Worm (Caenorhabditis elegans) whole organism, late embryonic: ENCODE measurements around the gene skr-13.

Experiments used
- C08G9.2 ChIP-seq: sonication (generic microtip); optimal IDR thresholded peaks from 2 replicates; lab custom pipeline; 2016; ENCODE audit warnings: mild to moderate bottlenecking, missing genetic modification characterization, moderate library complexity, missing compliant biosample characterization
- K02D7.2 ChIP-seq: sonication (generic microtip); optimal IDR thresholded peaks from 2 replicates; lab custom pipeline; 2017; ENCODE audit warnings: mild to moderate bottlenecking, missing genetic modification characterization, missing compliant biosample characterization
- Y22D7AL.16 ChIP-seq: sonication (generic microtip); optimal IDR thresholded peaks from 2 replicates; lab custom pipeline; 2016; ENCODE audit warnings: missing genetic modification characterization, missing compliant biosample characterization
- ahr-1 ChIP-seq: sonication (generic microtip); optimal IDR thresholded peaks from 2 replicates; lab custom pipeline; 2016; ENCODE audit warnings: missing genetic modification characterization, missing compliant biosample characterization
- ceh-2 ChIP-seq: sonication (generic microtip); optimal IDR thresholded peaks from 2 replicates; lab custom pipeline; 2016; ENCODE audit warnings: missing genotype, missing genetic modification characterization, missing compliant biosample characterization
- ceh-24 ChIP-seq: sonication (generic microtip); optimal IDR thresholded peaks from 2 replicates; lab custom pipeline; 2016; ENCODE audit warnings: mild to moderate bottlenecking, missing genetic modification characterization, missing compliant biosample characterization
- ceh-30 ChIP-seq: fragments of 150-350 bp; optimal IDR thresholded peaks from 2 replicates; lab custom pipeline; 2014; ENCODE audit warnings: missing biosample characterization, missing genetic modification characterization
- ceh-34 ChIP-seq: sonication (generic microtip); optimal IDR thresholded peaks from 2 replicates; lab custom pipeline; 2016; ENCODE audit warnings: mild to moderate bottlenecking, missing genetic modification characterization, missing compliant biosample characterization
- ceh-6 ChIP-seq: fragments of 200-800 bp; sonication (Bioruptor generic); optimal IDR thresholded peaks from 2 replicates; lab custom pipeline; 2018; ENCODE audit warnings: mild to moderate bottlenecking, missing genetic modification characterization, missing compliant biosample characterization
- ceh-9 ChIP-seq: sonication (generic microtip); optimal IDR thresholded peaks from 2 replicates; lab custom pipeline; 2016; ENCODE audit warnings: mild to moderate bottlenecking, missing genetic modification characterization, inconsistent platforms, missing compliant biosample characterization
- dmd-4 ChIP-seq: sonication (generic microtip); optimal IDR thresholded peaks from 2 replicates; lab custom pipeline; 2016; ENCODE audit warnings: borderline replicate concordance, missing genetic modification characterization, missing compliant biosample characterization
- dve-1 ChIP-seq: sonication (generic microtip); optimal IDR thresholded peaks from 2 replicates; lab custom pipeline; 2017; ENCODE audit warnings: antibody characterized with exemption, mild to moderate bottlenecking, missing genetic modification characterization, missing compliant biosample characterization
- elt-2 ChIP-seq: sonication (generic microtip); optimal IDR thresholded peaks from 2 replicates; lab custom pipeline; 2016; ENCODE audit warnings: missing genetic modification reagents, missing genetic modification characterization, missing compliant biosample characterization
- ets-4 ChIP-seq: sonication (generic microtip); optimal IDR thresholded peaks from 2 replicates; lab custom pipeline; 2016; ENCODE audit warnings: missing genetic modification characterization, missing compliant biosample characterization
- eyg-1 ChIP-seq: sonication (generic microtip); optimal IDR thresholded peaks from 2 replicates; lab custom pipeline; 2016; ENCODE audit warnings: missing genotype, missing genetic modification characterization, missing compliant biosample characterization
- fkh-10 ChIP-seq: fragments of 150-350 bp; optimal IDR thresholded peaks from 2 replicates; lab custom pipeline; 2014; ENCODE audit warnings: missing biosample characterization, missing genetic modification reagents, missing genetic modification characterization
- hlh-13 ChIP-seq: fragments of 200-800 bp; sonication (Bioruptor generic); optimal IDR thresholded peaks from 2 replicates; lab custom pipeline; 2018; ENCODE audit warnings: mild to moderate bottlenecking, missing genetic modification characterization, missing compliant biosample characterization
- hlh-30 ChIP-seq: sonication (generic microtip); optimal IDR thresholded peaks from 2 replicates; lab custom pipeline; 2017; ENCODE audit warnings: antibody characterized with exemption, missing genetic modification characterization, missing compliant biosample characterization; ENCODE audit not compliant: insufficient read depth
- hlh-6 ChIP-seq: sonication (generic microtip); optimal IDR thresholded peaks from 2 replicates; lab custom pipeline; 2016; ENCODE audit warnings: missing genotype, missing genetic modification characterization, missing compliant biosample characterization
- hlh-8 ChIP-seq: sonication (generic microtip); optimal IDR thresholded peaks from 2 replicates; lab custom pipeline; 2016; ENCODE audit warnings: missing genotype, missing genetic modification characterization, missing compliant biosample characterization
- lin-11 ChIP-seq: fragments of 200-800 bp; sonication (Bioruptor generic); optimal IDR thresholded peaks from 2 replicates; lab custom pipeline; 2018; ENCODE audit warnings: mild to moderate bottlenecking, missing genetic modification characterization, missing compliant biosample characterization
- madf-2 ChIP-seq: sonication (generic microtip); optimal IDR thresholded peaks from 2 replicates; lab custom pipeline; 2017; ENCODE audit warnings: missing genetic modification characterization, missing compliant biosample characterization
- nfya-1 ChIP-seq: sonication (generic microtip); optimal IDR thresholded peaks from 2 replicates; lab custom pipeline; 2017; ENCODE audit warnings: missing genetic modification characterization, mild to moderate bottlenecking, missing compliant biosample characterization, antibody characterized with exemption, moderate library complexity
- nhr-232 ChIP-seq: sonication (generic microtip); optimal IDR thresholded peaks from 2 replicates; lab custom pipeline; 2016; ENCODE audit warnings: missing genetic modification characterization, missing compliant biosample characterization
- npax-4 ChIP-seq: sonication (generic microtip); optimal IDR thresholded peaks from 2 replicates; lab custom pipeline; 2016; ENCODE audit warnings: missing genetic modification characterization, missing compliant biosample characterization
- pha-2 ChIP-seq: sonication (generic microtip); optimal IDR thresholded peaks from 2 replicates; lab custom pipeline; 2017; ENCODE audit warnings: mild to moderate bottlenecking, missing genetic modification characterization, missing compliant biosample characterization
- pha-4 ChIP-seq: fragments of 150-350 bp; optimal IDR thresholded peaks from 2 replicates; lab custom pipeline; 2018; ENCODE audit warnings: missing biosample characterization, missing genetic modification reagents, missing genetic modification characterization
- pqm-1 ChIP-seq: sonication (generic microtip); optimal IDR thresholded peaks from 2 replicates; lab custom pipeline; 2016; ENCODE audit warnings: missing genetic modification characterization, missing compliant biosample characterization
- ref-2 ChIP-seq: sonication (generic microtip); optimal IDR thresholded peaks from 2 replicates; lab custom pipeline; 2016; ENCODE audit warnings: missing genetic modification characterization, missing compliant biosample characterization
- sdc-2 ChIP-seq: sonication (generic microtip); optimal IDR thresholded peaks from 2 replicates; lab custom pipeline; 2016; ENCODE audit warnings: missing genotype, missing genetic modification characterization, missing compliant biosample characterization
- sox-2 ChIP-seq: fragments of 200-800 bp; sonication (Bioruptor generic); IDR thresholded peaks from 2 replicates; pipeline ENCODE4 v1.3.6; 2022; ENCODE audit warnings: missing genetic modification reagents, missing genetic modification characterization, missing compliant biosample characterization
- tbx-2 ChIP-seq: sonication (generic microtip); optimal IDR thresholded peaks from 2 replicates; lab custom pipeline; 2016; ENCODE audit warnings: missing genetic modification characterization, missing compliant biosample characterization
- tbx-7 ChIP-seq: sonication (generic microtip); optimal IDR thresholded peaks from 2 replicates; lab custom pipeline; 2016; ENCODE audit warnings: missing genotype, missing genetic modification characterization, missing compliant biosample characterization
- ttx-3 ChIP-seq: sonication (generic microtip); optimal IDR thresholded peaks from 2 replicates; lab custom pipeline; 2016; ENCODE audit warnings: missing genetic modification reagents, missing genetic modification characterization, missing compliant biosample characterization
- unc-55 ChIP-seq: sonication (generic microtip); optimal IDR thresholded peaks from 2 replicates; lab custom pipeline; 2017; ENCODE audit warnings: missing biosample characterization, missing genetic modification reagents, missing genetic modification characterization
- ztf-16 ChIP-seq: sonication (generic microtip); optimal IDR thresholded peaks from 2 replicates; lab custom pipeline; 2017; ENCODE audit warnings: missing genetic modification characterization, missing compliant biosample characterization

skr-13 gene

ce11 chrIV:17162515-17162914 is at the start of gene skr-13:
skr-13 (minus strand) TSS chrIV:17162615.
- no peak for TF ChIP-seq eyg-1

DNA sequence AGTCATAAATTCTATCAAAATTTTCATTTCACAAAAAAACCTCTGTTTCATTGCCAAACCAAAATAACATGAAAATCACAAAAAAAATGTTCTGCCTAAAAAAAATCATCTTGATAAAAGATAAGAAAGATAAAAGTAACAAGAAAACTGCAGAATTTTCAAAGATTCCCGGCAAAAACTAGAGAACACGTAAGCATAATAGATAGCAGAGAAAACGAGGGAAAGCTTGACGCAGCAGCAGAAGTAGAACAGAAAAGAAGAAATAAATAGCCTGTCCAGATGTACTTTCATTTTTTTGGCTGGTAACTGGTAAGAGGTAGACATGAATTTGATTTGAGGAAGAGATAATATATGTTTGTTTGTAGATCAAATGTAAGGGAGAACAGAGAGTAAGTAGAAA is 48.3 kb upstream of the skr-13 start:
- TF ChIP-seq pha-4 (no peak), ref-2 (no peak), tbx-2 (tag; lab: Kevin White, UChicago) (no peak), ceh-34 (tag; lab: Kevin White, UChicago) (no peak)

DNA sequence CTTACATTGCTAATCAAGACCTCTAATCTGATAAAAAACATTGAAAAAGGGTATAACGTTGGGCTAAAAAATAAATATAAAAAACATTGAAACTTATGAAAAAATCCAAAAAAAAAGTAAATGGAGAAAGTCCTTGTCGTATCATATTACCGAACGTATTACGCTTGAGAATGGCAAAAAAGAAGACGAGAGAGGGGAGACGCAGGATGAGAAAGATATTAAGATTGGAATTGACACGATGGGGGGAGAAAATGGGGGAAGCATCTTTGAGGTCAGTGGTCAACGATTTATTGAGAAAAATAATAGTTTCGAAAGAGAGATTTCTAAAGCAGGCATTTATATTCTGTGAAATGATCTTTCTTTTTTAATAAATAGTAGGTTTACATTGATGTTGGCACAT is 46.9 kb upstream of the skr-13 start:
- TF ChIP-seq nfya-1 (tag; lab: Kevin White, UChicago) (no peak), ceh-34 (tag; lab: Kevin White, UChicago) (peak; percentile 71)

- no peak for TF ChIP-seq ttx-3 (tag; lab: Kevin White, UChicago)
- no peak for TF ChIP-seq Y22D7AL.16
- no peak for TF ChIP-seq hlh-30 (tag; lab: Kevin White, UChicago)
- no peak for TF ChIP-seq dmd-4 (tag; lab: Kevin White, UChicago)
- TF ChIP-seq unc-55 (GFP tag; lab: Kevin White, UChicago), result no peak
- no peak for TF ChIP-seq hlh-6
- TF ChIP-seq ceh-2 (tag; lab: Kevin White, UChicago), result no peak
- TF ChIP-seq dve-1 (tag; lab: Kevin White, UChicago), result no peak
- TF ChIP-seq elt-2, result no peak
- no peak for TF ChIP-seq K02D7.2
- no peak for TF ChIP-seq nhr-232 (tag; lab: Kevin White, UChicago)
- TF ChIP-seq hlh-8 (tag; lab: Kevin White, UChicago), result no peak
- no peak for TF ChIP-seq madf-2 (tag; lab: Kevin White, UChicago)
- TF ChIP-seq ceh-6, result no peak
- TF ChIP-seq tbx-2 (tag; lab: Kevin White, UChicago), result no peak
- TF ChIP-seq ztf-16, result no peak
Observed at ce11 chrIV:17207864-17208263, 45.4 kb upstream of the skr-13 start.

DNA sequence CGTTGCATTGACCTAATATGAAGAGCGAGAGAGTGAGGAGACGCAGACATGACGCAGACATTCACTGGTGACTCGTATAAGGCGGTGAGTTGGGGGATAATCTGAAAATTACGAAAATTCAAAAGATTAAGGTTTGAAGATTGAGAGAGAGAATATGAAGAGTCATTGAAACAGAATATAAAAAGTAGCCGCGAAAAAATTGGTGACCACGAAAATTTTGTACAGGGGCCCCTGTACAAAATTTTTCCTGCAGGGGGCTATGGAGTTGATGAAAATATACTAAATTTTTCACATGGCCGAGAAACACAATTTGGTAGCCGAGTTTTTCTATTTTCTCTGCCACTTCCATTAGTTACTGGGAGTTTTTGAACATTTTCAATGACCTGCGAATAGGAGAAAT is 44.3 kb upstream of the skr-13 start, which contains the start of gene cnnm-1:
TSS of gene cnnm-1 (minus strand) at position 101 of the 400 bp plus-strand sequence.
- TF ChIP-seq ceh-24 (tag; lab: Kevin White, UChicago) (no peak), C08G9.2 (no peak), npax-4 (tag; lab: Kevin White, UChicago) (no peak), tbx-7 (no peak)

DNA sequence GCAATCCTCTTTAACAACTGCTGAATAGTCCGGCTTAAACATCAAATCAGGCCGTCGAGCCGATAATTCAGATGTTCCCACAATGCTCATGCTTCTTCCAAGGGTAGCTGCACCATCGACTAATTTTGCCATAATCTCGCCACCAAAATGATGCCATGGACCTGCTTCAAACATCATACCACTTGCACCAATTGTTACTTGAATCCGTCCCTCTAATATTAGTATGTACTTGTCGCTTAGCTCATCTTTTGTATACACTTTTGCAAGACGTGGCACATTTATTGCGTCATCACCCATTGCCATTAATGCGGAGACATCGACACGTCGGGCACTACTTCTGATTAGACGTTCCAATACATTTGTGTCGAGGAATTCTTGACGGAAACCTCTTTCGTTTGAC is 37.3 kb upstream of the skr-13 start:
- TF ChIP-seq ets-4 (tag; lab: Kevin White, UChicago), result no peak
- TF ChIP-seq nfya-1 (tag; lab: Kevin White, UChicago), result no peak
- no peak for TF ChIP-seq pha-2 (tag; lab: Kevin White, UChicago)
- TF ChIP-seq pqm-1 (tag; lab: Kevin White, UChicago), result no peak
- TF ChIP-seq ceh-30, result no peak
- TF ChIP-seq ahr-1 (tag; lab: Kevin White, UChicago), result no peak
- TF ChIP-seq npax-4 (tag; lab: Kevin White, UChicago), result no peak
- TF ChIP-seq sox-2 (GFP tag; lab: Robert Waterston, UW), result no peak
- TF ChIP-seq sdc-2, result no peak
- TF ChIP-seq lin-11, result no peak
- no peak for TF ChIP-seq fkh-10
- no peak for TF ChIP-seq Y22D7AL.16
- TF ChIP-seq ceh-9 (tag; lab: Kevin White, UChicago), result no peak
- no peak for TF ChIP-seq hlh-13 (GFP tag; lab: Kevin White, UChicago)
